Worm (Caenorhabditis elegans) whole organism, midembryonic: ENCODE data around the gene T05A8.11.

ENCODE experiments used
- T22C8.4 ChIP-seq: fragments of 200-800 bp; sonication (Bioruptor generic); IDR thresholded peaks from 2 replicates; pipeline ENCODE4 v1.3.6; 2022; ENCODE audit warnings: missing genetic modification characterization, missing compliant biosample characterization
- flt-1 ChIP-seq: fragments of 200-800 bp; sonication (Bioruptor generic); IDR thresholded peaks from 2 replicates; pipeline ENCODE4 v1.3.6; 2022; ENCODE audit warnings: missing genetic modification characterization, missing compliant biosample characterization

DNA sequence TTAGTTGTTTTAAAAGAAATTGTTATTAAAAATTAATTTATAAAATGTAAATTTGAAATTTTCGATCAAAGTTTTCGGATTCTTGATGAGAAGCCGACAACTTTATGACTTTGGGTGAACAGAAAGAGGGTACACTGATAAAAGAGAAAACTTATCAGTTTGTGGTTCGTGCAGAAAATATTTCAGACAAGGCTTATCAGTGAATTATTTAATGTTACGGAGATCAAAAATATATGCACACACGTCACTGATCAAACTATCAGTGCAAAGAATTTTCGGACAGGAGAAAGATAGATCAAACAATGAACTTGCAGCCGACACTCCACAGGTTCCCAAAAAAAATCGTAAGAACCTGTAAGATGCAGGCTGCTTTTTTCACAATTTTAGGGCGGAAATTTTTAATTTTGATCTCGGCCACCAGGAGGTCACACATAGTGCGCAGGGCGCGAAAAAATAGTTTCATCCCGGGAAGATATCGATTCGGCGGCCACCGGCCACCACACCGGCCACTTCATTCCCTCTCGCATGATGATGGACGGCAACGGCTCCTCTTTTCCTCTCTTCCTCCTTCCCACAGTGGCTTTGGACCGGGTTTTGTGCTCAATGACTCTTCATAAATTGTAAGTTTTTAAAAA, 47.8 kb downstream of the T05A8.11 start, which contains the start of gene F22E5.17:
- TF ChIP-seq T22C8.4 (GFP tag; lab: Robert Waterston, UW) (no peak), flt-1 (GFP tag; lab: Robert Waterston, UW) (no peak)
